Fruit fly (Drosophila melanogaster): Measurements from ENCODE around the gene mgl.

The mgl gene

dm6 chrX:9343480-9344477, 156.2 kb downstream of the mgl start (continued):
- TF ChIP-seq CG15269 (tag; optimal IDR thresholded peaks at IDR 0.05) (peak; percentile 79), lov (optimal IDR thresholded peaks at IDR 0.05) (no peak), lov (GFP tag; IDR thresholded peaks at IDR 0.05) (no peak), chif (GFP tag; optimal IDR thresholded peaks at IDR 0.05) (peak; percentile 22 to 53), CG32767 (GFP tag; IDR thresholded peaks at IDR 0.05) (peak; percentile 55; the same call in 1 of the 2 replicates), shn (GFP tag; optimal IDR thresholded peaks at IDR 0.05) (peak; percentile 1), phol (tag; optimal IDR thresholded peaks at IDR 0.05) (peak; percentile 27), Dbx (GFP tag; IDR thresholded peaks at IDR 0.05) (peak; percentile 81), CG17568 (GFP tag; optimal IDR thresholded peaks at IDR 0.05) (peak; percentile 52), Chrac-16 (GFP tag; optimal IDR thresholded peaks at IDR 0.05) (peak; percentile 45), CG2202 (tag; optimal IDR thresholded peaks at IDR 0.05) (no peak), CG12299 (tag; optimal IDR thresholded peaks at IDR 0.05) (peak; percentile 29), YL-1 (GFP tag; optimal IDR thresholded peaks at IDR 0.05) (no peak), Sox102F (GFP tag; optimal IDR thresholded peaks at IDR 0.05) (peak; percentile 65), CG4424 (GFP tag; optimal IDR thresholded peaks at IDR 0.05) (peak; percentile 22), dysf (GFP tag; IDR thresholded peaks at IDR 0.05) (peak; percentile 68), insv (GFP tag; optimal IDR thresholded peaks at IDR 0.05) (no peak), Sin3A (optimal IDR thresholded peaks at IDR 0.05) (no peak), gfzf (GFP tag; optimal IDR thresholded peaks at IDR 0.05) (no peak), tx (GFP tag; optimal IDR thresholded peaks at IDR 0.05) (peak; percentile 27), h (optimal IDR thresholded peaks at IDR 0.05) (no peak), CG17912 (GFP tag; optimal IDR thresholded peaks at IDR 0.05) (no peak), Sry-β (GFP tag; optimal IDR thresholded peaks at IDR 0.05) (no peak), H2.0 (GFP tag; IDR thresholded peaks at IDR 0.05) (peak; percentile 58), ham (GFP tag; IDR thresholded peaks at IDR 0.05) (no peak), crol (GFP tag; IDR thresholded peaks at IDR 0.05) (no peak), corto (GFP tag; optimal IDR thresholded peaks at IDR 0.05) (peak; percentile 77), kah (GFP tag; optimal IDR thresholded peaks at IDR 0.05) (no peak), pnt (GFP tag; optimal IDR thresholded peaks at IDR 0.05) (no peak), B-H1 (GFP tag; IDR thresholded peaks at IDR 0.05) (peak; percentile 45; the same call in 1 of the 3 replicates), ap (GFP tag; IDR thresholded peaks at IDR 0.05) (no peak), hbn (GFP tag; IDR thresholded peaks at IDR 0.05; ENCODE audit: partially characterized antibody) (no peak), HHEX (GFP tag; optimal IDR thresholded peaks at IDR 0.05) (peak; percentile 58), CG32772 (GFP tag; IDR thresholded peaks at IDR 0.05) (peak; percentile 51), otp (GFP tag; IDR thresholded peaks at IDR 0.05) (peak; percentile 71), Hsf (GFP tag; optimal IDR thresholded peaks at IDR 0.05) (peak; percentile 53), C15 (GFP tag; IDR thresholded peaks at IDR 0.05) (peak; percentile 66; the same call in 2 of the 3 replicates), aop (GFP tag; IDR thresholded peaks at IDR 0.05) (0 out of 2 replicates have a peak, but pooled peaks have one; percentile 32), B-H2 (GFP tag; optimal IDR thresholded peaks at IDR 0.05) (no peak), Camta (GFP tag; optimal IDR thresholded peaks at IDR 0.05) (peak; percentile 27), Jarid2 (GFP tag; optimal IDR thresholded peaks at IDR 0.05) (peak; percentile 36), CkIIα-i1 (GFP tag; IDR thresholded peaks at IDR 0.05) (0 out of 2 replicates have a peak, but pooled peaks have one; percentile 36), CG10274 (GFP tag; optimal IDR thresholded peaks at IDR 0.05) (peak; percentile 45), sug (tag; optimal IDR thresholded peaks at IDR 0.05) (no peak), NK7.1 (GFP tag; optimal IDR thresholded peaks at IDR 0.05) (no peak), CG9932 (GFP tag; IDR thresholded peaks at IDR 0.05) (peak; percentile 79), ken (GFP tag; IDR thresholded peaks at IDR 0.05) (peak; percentile 48; the same call in 1 of the 3 replicates), CG6175 (GFP tag; IDR thresholded peaks at IDR 0.05) (peak; percentile 68; the same call in 2 of the 3 replicates), Dek (tag; optimal IDR thresholded peaks at IDR 0.05) (peak; percentile 67), CG18619 (GFP tag; optimal IDR thresholded peaks at IDR 0.05) (peak; percentile 32)

Measured in whole organism, embryonic.